Fruit fly (Drosophila melanogaster): Measurements from ENCODE around the gene Cpr76Ba.
A peak's percentile ranks its signal among the peaks of the same experiment; 100 is the strongest.

Cpr76Ba gene

dm6 chr3L:19557197-19557995 is 39.3 kb upstream of the Cpr76Ba start (continued):
- TF ChIP-seq Ets96B (tag; optimal IDR thresholded peaks at IDR 0.05) = peak; percentile 83
- peak; percentile 80 for TF ChIP-seq CG32006 (GFP tag; optimal IDR thresholded peaks at IDR 0.05)
- TF ChIP-seq CG4318 (GFP tag; optimal IDR thresholded peaks at IDR 0.05) = peak; percentile 60
- no peak for TF ChIP-seq CG11294 (GFP tag; IDR thresholded peaks at IDR 0.05)
- peak; percentile 24 for TF ChIP-seq net (GFP tag; optimal IDR thresholded peaks at IDR 0.05)
- TF ChIP-seq CG31627 (GFP tag; optimal IDR thresholded peaks at IDR 0.05) = peak; percentile 3
- peak; percentile 22 for TF ChIP-seq CG16779 (tag; optimal IDR thresholded peaks at IDR 0.05)
- TF ChIP-seq CG34406 (GFP tag; optimal IDR thresholded peaks at IDR 0.05) = peak; percentile 77
- TF ChIP-seq CG7368 (GFP tag; optimal IDR thresholded peaks at IDR 0.05) = no peak
- TF ChIP-seq Sox15 (GFP tag; optimal IDR thresholded peaks at IDR 0.05) = peak; percentile 49
- TF ChIP-seq Sox14 (GFP tag; optimal IDR thresholded peaks at IDR 0.05) = no peak
- peak; percentile 48 for TF ChIP-seq CG10669 (GFP tag; optimal IDR thresholded peaks at IDR 0.05)
- TF ChIP-seq vri (GFP tag; optimal IDR thresholded peaks at IDR 0.05) = no peak
- TF ChIP-seq CG6792 (GFP tag; optimal IDR thresholded peaks at IDR 0.05) = peak; percentile 52
- peak; percentile 50 for TF ChIP-seq CG1621 (tag; optimal IDR thresholded peaks at IDR 0.05)
- TF ChIP-seq Gug (GFP tag; IDR thresholded peaks at IDR 0.05) = no peak
- TF ChIP-seq CG8632 (GFP tag; optimal IDR thresholded peaks at IDR 0.05) = peak; percentile 80
- peak; percentile 41 for TF ChIP-seq CG11762 (GFP tag; optimal IDR thresholded peaks at IDR 0.05; ENCODE audit: insufficient read depth)
- no peak for TF ChIP-seq CG6854 (GFP tag; optimal IDR thresholded peaks at IDR 0.05)
- TF ChIP-seq Eip75B (GFP tag; optimal IDR thresholded peaks at IDR 0.05) = peak; percentile 0
- TF ChIP-seq dsx (GFP tag; optimal IDR thresholded peaks at IDR 0.05; ENCODE audit: poor library complexity, severe bottlenecking) = no peak
- TF ChIP-seq Hr38 (GFP tag; optimal IDR thresholded peaks at IDR 0.05) = no peak
- peak; percentile 63 for TF ChIP-seq CG6808 (GFP tag; optimal IDR thresholded peaks at IDR 0.05)
- TF ChIP-seq Ets21C (GFP tag; optimal IDR thresholded peaks at IDR 0.05) = no peak
- TF ChIP-seq ss (GFP tag; optimal IDR thresholded peaks at IDR 0.05) = peak; percentile 54 to 76
- TF ChIP-seq OdsH (GFP tag; optimal IDR thresholded peaks at IDR 0.05) = peak; percentile 73
- TF ChIP-seq Eip78C (GFP tag) = peak; percentile 51
- peak; percentile 32 for TF ChIP-seq Met (GFP tag; optimal IDR thresholded peaks at IDR 0.05)
- 0 out of 2 replicates have a peak, but pooled peaks have one; percentile 16 for TF ChIP-seq CG15336 (GFP tag; IDR thresholded peaks at IDR 0.05)
- peak; percentile 6 for TF ChIP-seq Hr4 (GFP tag; optimal IDR thresholded peaks at IDR 0.05)
- peak; percentile 69 for TF ChIP-seq esn (GFP tag; optimal IDR thresholded peaks at IDR 0.05)
- no peak for TF ChIP-seq Lpt (GFP tag; optimal IDR thresholded peaks at IDR 0.05)
- peak; percentile 44 for TF ChIP-seq Smox (GFP tag; optimal IDR thresholded peaks at IDR 0.05)
- TF ChIP-seq CG8119 (GFP tag; IDR thresholded peaks at IDR 0.05) = peak; percentile 65
- peak; percentile 63 for TF ChIP-seq CG3919 (GFP tag; optimal IDR thresholded peaks at IDR 0.05)
- no peak for TF ChIP-seq Sox102F (GFP tag; optimal IDR thresholded peaks at IDR 0.05)
- TF ChIP-seq Hr39 (GFP tag; optimal IDR thresholded peaks at IDR 0.05) = peak; percentile 8
- TF ChIP-seq svp (GFP tag) = peak; percentile 74
- no peak for TF ChIP-seq Eip93F (GFP tag; optimal IDR thresholded peaks at IDR 0.05)
- TF ChIP-seq CG6276 (GFP tag; optimal IDR thresholded peaks at IDR 0.05) = peak; percentile 33
- no peak for TF ChIP-seq fd85E (GFP tag; optimal IDR thresholded peaks at IDR 0.05)

dm6 chr3L:19556738-19557137 is 38.6 kb upstream of the Cpr76Ba start:
- TF ChIP-seq CG3032 (tag; optimal IDR thresholded peaks at IDR 0.05) (no peak), dsx (GFP tag; optimal IDR thresholded peaks at IDR 0.05; ENCODE audit: poor library complexity, severe bottlenecking) (peak; percentile 76), CG10669 (GFP tag; optimal IDR thresholded peaks at IDR 0.05) (no peak), CG6808 (GFP tag; optimal IDR thresholded peaks at IDR 0.05) (peak; percentile 89), CG31627 (GFP tag; optimal IDR thresholded peaks at IDR 0.05) (no peak), CG4318 (GFP tag; optimal IDR thresholded peaks at IDR 0.05) (no peak), achi (GFP tag; optimal IDR thresholded peaks at IDR 0.05) (no peak), Sox15 (GFP tag; optimal IDR thresholded peaks at IDR 0.05) (no peak), svp (GFP tag) (no peak), Blimp-1 (GFP tag; optimal IDR thresholded peaks at IDR 0.05) (no peak), CG6854 (GFP tag; optimal IDR thresholded peaks at IDR 0.05) (no peak), CG32006 (GFP tag; optimal IDR thresholded peaks at IDR 0.05) (no peak), CG11294 (GFP tag; IDR thresholded peaks at IDR 0.05) (no peak), CG6163 (GFP tag; IDR thresholded peaks at IDR 0.05) (peak; percentile 68), ss (GFP tag; optimal IDR thresholded peaks at IDR 0.05) (no peak), Hr4 (GFP tag; optimal IDR thresholded peaks at IDR 0.05) (no peak)

All from whole organism, prepupa.